Fruit fly (Drosophila melanogaster): ENCODE measurements around the gene CG4325.
A peak's percentile ranks its signal among the peaks of the same experiment; 100 is the strongest.

Gene CG4325

dm6 chrX:2032821-2033436 is 10.7 kb downstream of the CG4325 start (continued):
- TF ChIP-seq wek (GFP tag; optimal IDR thresholded peaks at IDR 0.05) (no peak), NFAT (GFP tag; IDR thresholded peaks at IDR 0.05) (no peak; the same call in 1 of the 2 replicates), BtbVII (GFP tag; optimal IDR thresholded peaks at IDR 0.05) (no peak), Nf-YB (GFP tag; optimal IDR thresholded peaks at IDR 0.05) (no peak), NC2β (GFP tag; optimal IDR thresholded peaks at IDR 0.05) (no peak), dmrt99B (tag; optimal IDR thresholded peaks at IDR 0.05) (no peak), CG8281 (tag; optimal IDR thresholded peaks at IDR 0.05) (no peak), Stat92E (GFP tag; optimal IDR thresholded peaks at IDR 0.05) (no peak), HmgZ (tag; optimal IDR thresholded peaks at IDR 0.05) (no peak), CG3163 (GFP tag; optimal IDR thresholded peaks at IDR 0.05) (no peak), MBD-R2 (GFP tag; IDR thresholded peaks at IDR 0.05) (no peak; the same call in 1 of the 2 replicates), Taf1 (GFP tag; IDR thresholded peaks at IDR 0.05) (no peak), sr (GFP tag; IDR thresholded peaks at IDR 0.05) (peak; percentile 73), CG4282 (GFP tag; optimal IDR thresholded peaks at IDR 0.05) (no peak), D (optimal IDR thresholded peaks at IDR 0.05) (no peak), D (GFP tag; optimal IDR thresholded peaks at IDR 0.05) (no peak), Rx (GFP tag; IDR thresholded peaks at IDR 0.05) (no peak), Oaz (GFP tag; IDR thresholded peaks at IDR 0.05) (no peak), usp (GFP tag; optimal IDR thresholded peaks at IDR 0.05) (no peak), CG14050 (GFP tag; IDR thresholded peaks at IDR 0.05) (no peak), her (GFP tag; optimal IDR thresholded peaks at IDR 0.05) (no peak), otp (GFP tag; IDR thresholded peaks at IDR 0.05) (no peak), HLH54F (GFP tag; optimal IDR thresholded peaks at IDR 0.05) (no peak), dati (GFP tag; IDR thresholded peaks at IDR 0.05) (no peak), CG1832 (GFP tag; optimal IDR thresholded peaks at IDR 0.05) (peak; percentile 28), CG32532 (GFP tag; IDR thresholded peaks at IDR 0.05) (no peak), Pdp1 (GFP tag; optimal IDR thresholded peaks at IDR 0.05) (peak in 1 of 2 experiments; percentile 59), Sox102F (GFP tag; optimal IDR thresholded peaks at IDR 0.05) (no peak), Gug (GFP tag; IDR thresholded peaks at IDR 0.05) (no peak), HLH3B (GFP tag; IDR thresholded peaks at IDR 0.05) (no peak), CG7839 (tag; optimal IDR thresholded peaks at IDR 0.05) (no peak), CG17361 (GFP tag; IDR thresholded peaks at IDR 0.05) (no peak), bowl (GFP tag; IDR thresholded peaks at IDR 0.05) (no peak), CG11504 (tag; optimal IDR thresholded peaks at IDR 0.05) (no peak), CG13287 (GFP tag; IDR thresholded peaks at IDR 0.05; ENCODE audit: partially characterized antibody) (no peak), pan (optimal IDR thresholded peaks at IDR 0.05) (no peak), pan (GFP tag; optimal IDR thresholded peaks at IDR 0.05 in 1 of 2, IDR thresholded peaks at IDR 0.05 in 1 of 2) (no peak), Doc3 (GFP tag; IDR thresholded peaks at IDR 0.05; ENCODE audit: partially characterized antibody) (no peak), CG1602 (GFP tag; optimal IDR thresholded peaks at IDR 0.05) (no peak), CG17186 (GFP tag; optimal IDR thresholded peaks at IDR 0.05) (no peak), knrl (GFP tag; IDR thresholded peaks at IDR 0.05; ENCODE audit: partially characterized antibody) (no peak), bsh (GFP tag; optimal IDR thresholded peaks at IDR 0.05) (no peak), CG8924 (tag; optimal IDR thresholded peaks at IDR 0.05) (no peak), Fer2 (tag; optimal IDR thresholded peaks at IDR 0.05) (no peak), peb (GFP tag; IDR thresholded peaks at IDR 0.05) (no peak), Ada2b (GFP tag; IDR thresholded peaks at IDR 0.05) (no peak), CG10321 (GFP tag; IDR thresholded peaks at IDR 0.05) (peak; percentile 82), CG17359 (tag; optimal IDR thresholded peaks at IDR 0.05) (no peak), Adf1 (GFP tag; IDR thresholded peaks at IDR 0.05) (peak; percentile 41), kay (GFP tag; optimal IDR thresholded peaks at IDR 0.05) (peak; percentile 64), shn (GFP tag; optimal IDR thresholded peaks at IDR 0.05) (no peak)
